Fruit fly (Drosophila melanogaster): Measurements from ENCODE around the gene CG31342.

Gene CG31342

dm6 chr3R:12980628-12981219 lies 5.1 kb upstream of the CG31342 start, which contains the start of gene Paip2 (continued):
- TF ChIP-seq CG4617 (GFP tag; optimal IDR thresholded peaks at IDR 0.05; ENCODE audit: borderline replicate concordance) (peak; percentile 46), Abd-B (GFP tag; optimal IDR thresholded peaks at IDR 0.05) (peak; percentile 74), Scr (GFP tag; IDR thresholded peaks at IDR 0.05; ENCODE audit: partially characterized antibody) (peak; percentile 99), Side (GFP tag; optimal IDR thresholded peaks at IDR 0.05) (no peak), CG4854 (GFP tag; optimal IDR thresholded peaks at IDR 0.05) (no peak), Ets97D (GFP tag; optimal IDR thresholded peaks at IDR 0.05) (peak; percentile 79), phol (tag; optimal IDR thresholded peaks at IDR 0.05) (peak; percentile 64), wek (GFP tag; optimal IDR thresholded peaks at IDR 0.05) (no peak), MESR4 (GFP tag; optimal IDR thresholded peaks at IDR 0.05) (peak; percentile 78), kay (GFP tag; optimal IDR thresholded peaks at IDR 0.05) (peak; percentile 17), chm (GFP tag; IDR thresholded peaks at IDR 0.05) (peak; percentile 46; the same call in 1 of the 2 replicates), CG11560 (tag; IDR thresholded peaks at IDR 0.05) (peak; percentile 61; the same call in 2 of the 3 replicates), Dip3 (GFP tag; optimal IDR thresholded peaks at IDR 0.05) (peak; percentile 9), Dp (GFP tag; optimal IDR thresholded peaks at IDR 0.05) (peak; percentile 91), stwl (tag; optimal IDR thresholded peaks at IDR 0.05) (peak; percentile 69), dati (GFP tag; IDR thresholded peaks at IDR 0.05) (no peak), lov (optimal IDR thresholded peaks at IDR 0.05) (no peak), lov (GFP tag; IDR thresholded peaks at IDR 0.05) (no peak), CG6765 (GFP tag; optimal IDR thresholded peaks at IDR 0.05) (no peak), dimm (GFP tag; IDR thresholded peaks at IDR 0.05) (no peak), trem (tag; optimal IDR thresholded peaks at IDR 0.05) (peak; percentile 75), Doc3 (GFP tag; IDR thresholded peaks at IDR 0.05; ENCODE audit: partially characterized antibody) (peak; percentile 98), gcm (GFP tag; optimal IDR thresholded peaks at IDR 0.05) (no peak), HLH4C (GFP tag; IDR thresholded peaks at IDR 0.05; ENCODE audit: partially characterized antibody) (peak; percentile 99), D19A (tag; optimal IDR thresholded peaks at IDR 0.05) (peak; percentile 23), vnd (GFP tag; IDR thresholded peaks at IDR 0.05; ENCODE audit: partially characterized antibody) (peak; percentile 98), gem (tag; optimal IDR thresholded peaks at IDR 0.05) (peak; percentile 25), CG11695 (GFP tag; IDR thresholded peaks at IDR 0.05) (no peak), CG2889 (GFP tag; IDR thresholded peaks at IDR 0.05) (no peak), Sry-δ (GFP tag; optimal IDR thresholded peaks at IDR 0.05) (peak; percentile 96), fu2 (GFP tag; optimal IDR thresholded peaks at IDR 0.05) (no peak), CG7271 (tag; optimal IDR thresholded peaks at IDR 0.05) (no peak), E2f2 (GFP tag; IDR thresholded peaks at IDR 0.05) (peak; percentile 95), CG6175 (GFP tag; IDR thresholded peaks at IDR 0.05) (no peak), Bgb (GFP tag; IDR thresholded peaks at IDR 0.05; ENCODE audit: partially characterized antibody) (peak; percentile 97), CG2199 (GFP tag; IDR thresholded peaks at IDR 0.05) (peak; percentile 65; the same call in 1 of the 3 replicates), Dek (tag; optimal IDR thresholded peaks at IDR 0.05) (peak; percentile 19), CG10147 (GFP tag; optimal IDR thresholded peaks at IDR 0.05) (peak; percentile 40), zen (tag; optimal IDR thresholded peaks at IDR 0.05) (peak; percentile 55), Dad (GFP tag; optimal IDR thresholded peaks at IDR 0.05) (peak; percentile 35), tup (GFP tag; optimal IDR thresholded peaks at IDR 0.05) (no peak), CG1602 (GFP tag; optimal IDR thresholded peaks at IDR 0.05) (no peak), CG11504 (tag; optimal IDR thresholded peaks at IDR 0.05) (peak; percentile 49), CG30020 (tag; optimal IDR thresholded peaks at IDR 0.05) (peak; percentile 32), CG17361 (GFP tag; IDR thresholded peaks at IDR 0.05) (peak; percentile 46; the same call in 2 of the 3 replicates), crc (GFP tag; optimal IDR thresholded peaks at IDR 0.05) (no peak), CG32532 (GFP tag; IDR thresholded peaks at IDR 0.05) (no peak), amos (GFP tag; IDR thresholded peaks at IDR 0.05; ENCODE audit: partially characterized antibody) (peak; percentile 95), CG10462 (GFP tag; optimal IDR thresholded peaks at IDR 0.05) (no peak), Usf (GFP tag; optimal IDR thresholded peaks at IDR 0.05) (no peak)
